Worm (Caenorhabditis elegans) whole organism, late embryonic: ENCODE data around the gene srsx-19.

Source experiments
- C08G9.2 ChIP-seq: sonication (generic microtip); optimal IDR thresholded peaks from 2 replicates; lab custom pipeline; 2016; ENCODE audit warnings: mild to moderate bottlenecking, missing genetic modification characterization, moderate library complexity, missing compliant biosample characterization
- C38D4.7 ChIP-seq: fragments of 200-800 bp; sonication (Bioruptor generic); optimal IDR thresholded peaks from 2 replicates; lab custom pipeline; 2018; ENCODE audit warnings: mild to moderate bottlenecking, missing genetic modification characterization, moderate library complexity, missing compliant biosample characterization
- F13H6.1 ChIP-seq: sonication (generic microtip); optimal IDR thresholded peaks from 2 replicates; lab custom pipeline; 2016; ENCODE audit warnings: missing genetic modification characterization, missing compliant biosample characterization
- K02D7.2 ChIP-seq: sonication (generic microtip); optimal IDR thresholded peaks from 2 replicates; lab custom pipeline; 2017; ENCODE audit warnings: mild to moderate bottlenecking, missing genetic modification characterization, missing compliant biosample characterization
- T23F11.4 ChIP-seq: fragments of 200-800 bp; sonication (Bioruptor generic); optimal IDR thresholded peaks from 2 replicates; lab custom pipeline; 2018; ENCODE audit warnings: mild to moderate bottlenecking, missing genetic modification characterization, missing compliant biosample characterization
- Y22D7AL.16 ChIP-seq: sonication (generic microtip); optimal IDR thresholded peaks from 2 replicates; lab custom pipeline; 2016; ENCODE audit warnings: missing genetic modification characterization, missing compliant biosample characterization
- ceh-18 ChIP-seq: sonication (generic microtip); optimal IDR thresholded peaks from 2 replicates; lab custom pipeline; 2016; ENCODE audit warnings: missing genetic modification characterization, missing compliant biosample characterization
- ceh-19 ChIP-seq: fragments of 200-800 bp; sonication (Bioruptor generic); optimal IDR thresholded peaks from 2 replicates; lab custom pipeline; 2018; ENCODE audit warnings: mild to moderate bottlenecking, missing genetic modification characterization, missing compliant biosample characterization
- ceh-24 ChIP-seq: sonication (generic microtip); optimal IDR thresholded peaks from 2 replicates; lab custom pipeline; 2016; ENCODE audit warnings: mild to moderate bottlenecking, missing genetic modification characterization, missing compliant biosample characterization
- ceh-34 ChIP-seq: sonication (generic microtip); optimal IDR thresholded peaks from 2 replicates; lab custom pipeline; 2016; ENCODE audit warnings: mild to moderate bottlenecking, missing genetic modification characterization, missing compliant biosample characterization
- ceh-45 ChIP-seq: fragments of 200-800 bp; sonication (Bioruptor generic); IDR thresholded peaks from 2 replicates; pipeline ENCODE4 v1.3.6; 2022; ENCODE audit warnings: missing genetic modification reagents, missing genetic modification characterization, missing compliant biosample characterization
- ceh-6 ChIP-seq: fragments of 200-800 bp; sonication (Bioruptor generic); optimal IDR thresholded peaks from 2 replicates; lab custom pipeline; 2018; ENCODE audit warnings: mild to moderate bottlenecking, missing genetic modification characterization, missing compliant biosample characterization
- che-1 ChIP-seq: sonication (generic microtip); optimal IDR thresholded peaks from 2 replicates; lab custom pipeline; 2016; ENCODE audit warnings: mild to moderate bottlenecking, missing genetic modification characterization, missing compliant biosample characterization
- dve-1 ChIP-seq: sonication (generic microtip); optimal IDR thresholded peaks from 2 replicates; lab custom pipeline; 2017; ENCODE audit warnings: antibody characterized with exemption, mild to moderate bottlenecking, missing genetic modification characterization, missing compliant biosample characterization
- eyg-1 ChIP-seq: sonication (generic microtip); optimal IDR thresholded peaks from 2 replicates; lab custom pipeline; 2016; ENCODE audit warnings: missing genotype, missing genetic modification characterization, missing compliant biosample characterization
- fax-1 ChIP-seq: sonication (generic microtip); optimal IDR thresholded peaks from 2 replicates; lab custom pipeline; 2016; ENCODE audit warnings: missing genotype, missing genetic modification characterization, missing compliant biosample characterization
- hlh-13 ChIP-seq: fragments of 200-800 bp; sonication (Bioruptor generic); optimal IDR thresholded peaks from 2 replicates; lab custom pipeline; 2018; ENCODE audit warnings: mild to moderate bottlenecking, missing genetic modification characterization, missing compliant biosample characterization
- hlh-15 ChIP-seq: sonication (generic microtip); optimal IDR thresholded peaks from 2 replicates; lab custom pipeline; 2016; ENCODE audit warnings: missing genetic modification characterization, missing compliant biosample characterization
- hlh-30 ChIP-seq: sonication (generic microtip); optimal IDR thresholded peaks from 2 replicates; lab custom pipeline; 2017; ENCODE audit warnings: antibody characterized with exemption, missing genetic modification characterization, missing compliant biosample characterization; ENCODE audit not compliant: insufficient read depth
- hlh-6 ChIP-seq: sonication (generic microtip); optimal IDR thresholded peaks from 2 replicates; lab custom pipeline; 2016; ENCODE audit warnings: missing genotype, missing genetic modification characterization, missing compliant biosample characterization
- hlh-8 ChIP-seq: sonication (generic microtip); optimal IDR thresholded peaks from 2 replicates; lab custom pipeline; 2016; ENCODE audit warnings: missing genotype, missing genetic modification characterization, missing compliant biosample characterization
- lin-11 ChIP-seq: fragments of 200-800 bp; sonication (Bioruptor generic); optimal IDR thresholded peaks from 2 replicates; lab custom pipeline; 2018; ENCODE audit warnings: mild to moderate bottlenecking, missing genetic modification characterization, missing compliant biosample characterization
- madf-2 ChIP-seq: sonication (generic microtip); optimal IDR thresholded peaks from 2 replicates; lab custom pipeline; 2017; ENCODE audit warnings: missing genetic modification characterization, missing compliant biosample characterization
- nhr-232 ChIP-seq: sonication (generic microtip); optimal IDR thresholded peaks from 2 replicates; lab custom pipeline; 2016; ENCODE audit warnings: missing genetic modification characterization, missing compliant biosample characterization
- pag-3 ChIP-seq: sonication (generic microtip); optimal IDR thresholded peaks from 2 replicates; lab custom pipeline; 2016; ENCODE audit warnings: missing compliant biosample characterization, missing genetic modification characterization, borderline replicate concordance
- pros-1 ChIP-seq: fragments of 150-350 bp; optimal IDR thresholded peaks from 2 replicates; lab custom pipeline; 2014; ENCODE audit warnings: missing biosample characterization, missing genetic modification reagents, missing genetic modification characterization
- ref-2 ChIP-seq: sonication (generic microtip); optimal IDR thresholded peaks from 2 replicates; lab custom pipeline; 2016; ENCODE audit warnings: missing genetic modification characterization, missing compliant biosample characterization
- sdc-2 ChIP-seq: sonication (generic microtip); optimal IDR thresholded peaks from 2 replicates; lab custom pipeline; 2016; ENCODE audit warnings: missing genotype, missing genetic modification characterization, missing compliant biosample characterization
- syd-9 ChIP-seq: sonication (generic microtip); optimal IDR thresholded peaks from 2 replicates; lab custom pipeline; 2016; ENCODE audit warnings: mild to moderate bottlenecking, missing genetic modification characterization, moderate library complexity, missing compliant biosample characterization
- tbx-7 ChIP-seq: sonication (generic microtip); optimal IDR thresholded peaks from 2 replicates; lab custom pipeline; 2016; ENCODE audit warnings: missing genotype, missing genetic modification characterization, missing compliant biosample characterization
- ttx-3 ChIP-seq: sonication (generic microtip); optimal IDR thresholded peaks from 2 replicates; lab custom pipeline; 2016; ENCODE audit warnings: missing genetic modification reagents, missing genetic modification characterization, missing compliant biosample characterization
- unc-3 ChIP-seq, 2 experiments: fragments of 200-800 bp in 1 of 2; sonication (Bioruptor generic) in 1 of 2; sonication (generic microtip) in 1 of 2; conservative IDR thresholded peaks in 1 of 2; optimal IDR thresholded peaks in 1 of 2; 2 replicates each; pipeline versions ENCODE4 v1.3.6 to Lab custom; 2016 to 2022; ENCODE audit warnings: missing compliant biosample characterization in 2 of 2, missing genetic modification characterization in 2 of 2, missing genetic modification reagents in 1 of 2
- unc-42 ChIP-seq: sonication (generic microtip); optimal IDR thresholded peaks from 2 replicates; lab custom pipeline; 2016; ENCODE audit warnings: missing genotype, missing genetic modification characterization, missing compliant biosample characterization
- unc-55 ChIP-seq: sonication (generic microtip); optimal IDR thresholded peaks from 2 replicates; lab custom pipeline; 2017; ENCODE audit warnings: missing biosample characterization, missing genetic modification reagents, missing genetic modification characterization
- unc-86 ChIP-seq: sonication (generic microtip); optimal IDR thresholded peaks from 2 replicates; lab custom pipeline; 2016; ENCODE audit warnings: missing genetic modification characterization, missing compliant biosample characterization
- zip-5 ChIP-seq: sonication (generic microtip); optimal IDR thresholded peaks from 2 replicates; lab custom pipeline; 2016; ENCODE audit warnings: missing genetic modification characterization, missing compliant biosample characterization

The srsx-19 gene

ce11 chrV:13918341-13918740 lies 30.9 kb downstream of the srsx-19 start, which contains the start of gene str-250:
Gene str-250 (plus strand): TSS chrV:13918641.
- TF ChIP-seq dve-1 (tag; lab: Kevin White, UChicago) = no peak
- TF ChIP-seq unc-55 = no peak

- TF ChIP-seq lin-11 (tag; lab: Kevin White, UChicago) (no peak), hlh-6 (tag; lab: Kevin White, UChicago) (no peak), nhr-232 (tag; lab: Kevin White, UChicago) (no peak), C08G9.2 (tag; lab: Kevin White, UChicago) (no peak), syd-9 (tag; lab: Kevin White, UChicago) (no peak), unc-42 (tag; lab: Kevin White, UChicago) (no peak), pros-1 (tag; lab: Kevin White, UChicago) (no peak), ceh-34 (tag; lab: Kevin White, UChicago) (no peak), zip-5 (tag; lab: Kevin White, UChicago) (no peak), ceh-18 (no peak), ref-2 (tag; lab: Kevin White, UChicago) (no peak), hlh-8 (tag; lab: Kevin White, UChicago) (no peak), tbx-7 (tag; lab: Kevin White, UChicago) (no peak), ttx-3 (tag; lab: Kevin White, UChicago) (no peak), ceh-45 (GFP tag; lab: Robert Waterston, UW) (no peak), C38D4.7 (GFP tag; lab: Kevin White, UChicago) (no peak)
- TF ChIP-seq, all 69 proteins: peak for 0
These were observed 33.3 kb downstream of the srsx-19 start, which contains the start of gene srx-42 for ce11 chrV:13920730-13921129. Gene srx-42 (plus strand): TSS chrV:13921030.

- TF ChIP-seq Y22D7AL.16 = no peak
- TF ChIP-seq C08G9.2 (tag; lab: Kevin White, UChicago) = no peak
- TF ChIP-seq ref-2 (tag; lab: Kevin White, UChicago) = no peak
- TF ChIP-seq unc-3 (GFP tag; conservative IDR thresholded peaks at IDR 0.05; lab: Robert Waterston, UW) = no peak
- no peak for TF ChIP-seq unc-3 (tag; optimal IDR thresholded peaks at IDR 0.05; lab: Kevin White, UChicago)
- no peak for TF ChIP-seq fax-1 (tag; lab: Kevin White, UChicago)
- no peak for TF ChIP-seq ceh-24 (tag; lab: Kevin White, UChicago)
- TF ChIP-seq pag-3 = no peak
- TF ChIP-seq zip-5 (tag; lab: Kevin White, UChicago) = no peak
- TF ChIP-seq hlh-13 = no peak
- TF ChIP-seq hlh-30 (tag; lab: Kevin White, UChicago) = no peak
- no peak for TF ChIP-seq madf-2 (tag; lab: Kevin White, UChicago)
- TF ChIP-seq ceh-6 = no peak
- TF ChIP-seq ttx-3 (tag; lab: Kevin White, UChicago) = no peak
- TF ChIP-seq F13H6.1 (tag; lab: Kevin White, UChicago) = no peak
These were observed 36.4 kb downstream of the srsx-19 start, which contains the start of gene srxa-11 for ce11 chrV:13923851-13924250. Gene srxa-11 (plus strand): TSS chrV:13924151.

ce11 chrV:13926398-13926797 lies 38.9 kb downstream of the srsx-19 start, which contains the start of gene srxa-12:
Gene srxa-12 (plus strand): TSS chrV:13926698.
- TF ChIP-seq ttx-3 (tag; lab: Kevin White, UChicago) = no peak
- TF ChIP-seq T23F11.4 (GFP tag; lab: Kevin White, UChicago) = no peak
- no peak for TF ChIP-seq hlh-15 (tag; lab: Kevin White, UChicago)
- TF ChIP-seq unc-86 = no peak
- TF ChIP-seq syd-9 (tag; lab: Kevin White, UChicago) = no peak
- no peak for TF ChIP-seq che-1
- no peak for TF ChIP-seq K02D7.2 (tag; lab: Kevin White, UChicago)

- TF ChIP-seq hlh-8 (tag; lab: Kevin White, UChicago) (no peak), ceh-19 (GFP tag; lab: Kevin White, UChicago) (no peak), sdc-2 (tag; lab: Kevin White, UChicago) (no peak), eyg-1 (no peak), unc-55 (no peak), madf-2 (tag; lab: Kevin White, UChicago) (no peak), hlh-13 (no peak), dve-1 (tag; lab: Kevin White, UChicago) (no peak), hlh-6 (tag; lab: Kevin White, UChicago) (no peak), syd-9 (tag; lab: Kevin White, UChicago) (no peak)
- TF ChIP-seq, all 69 proteins: peak for 0
These were observed 42.0 kb downstream of the srsx-19 start, which contains the start of gene srxa-13 for ce11 chrV:13929503-13929902. Gene srxa-13 (plus strand): TSS chrV:13929803.
